Worm (Caenorhabditis elegans): ENCODE data around the gene F31A3.5.

ce11 chrX:17563411-17563810, at the start of gene F31A3.5:
- TF ChIP-seq tab-1 (GFP tag; IDR thresholded peaks at IDR 0.05) (no peak), med-1 (GFP tag; optimal IDR thresholded peaks at IDR 0.05; ENCODE audit: insufficient read depth) (no peak), ztf-29 (GFP tag; IDR thresholded peaks at IDR 0.05) (no peak), flt-1 (GFP tag; IDR thresholded peaks at IDR 0.05) (no peak)

All from whole organism, midembryonic.